Fruit fly (Drosophila melanogaster) Kc167 (cell line): ENCODE measurements around the gene CG10418.

Source experiments
- Myc ChIP-seq: fragments of >200 bp; optimal IDR thresholded peaks from 2 replicates; lab custom pipeline; 2017; ENCODE audit warnings: missing external identifiers
- Sin3A ChIP-seq: fragments of >200 bp; optimal IDR thresholded peaks from 2 replicates; lab custom pipeline; 2018; ENCODE audit warnings: missing external identifiers
- h ChIP-seq: fragments of >200 bp; optimal IDR thresholded peaks from 3 replicates; lab custom pipeline; 2018; ENCODE audit warnings: missing external identifiers
- insv ChIP-seq: fragments of >200 bp; optimal IDR thresholded peaks from 3 replicates; lab custom pipeline; 2018; ENCODE audit warnings: missing external identifiers
- psq ChIP-seq: fragments of >200 bp; optimal IDR thresholded peaks from 2 replicates; lab custom pipeline; 2017; ENCODE audit warnings: missing external identifiers
- ttk ChIP-seq: sonication (Bioruptor generic); optimal IDR thresholded peaks from 2 replicates; lab custom pipeline; 2017; ENCODE audit warnings: missing external identifiers

CG10418 gene

dm6 chr3L:12336339-12336738, at the start of gene CG10418:
Gene CG10418 (plus strand): TSS chr3L:12336676.
- TF ChIP-seq insv (lab: Kevin White, UChicago) (no peak), ttk (no peak), psq (lab: Kevin White, UChicago) (no peak), Sin3A (lab: Kevin White, UChicago) (no peak), h (no peak), Myc (no peak)

DNA sequence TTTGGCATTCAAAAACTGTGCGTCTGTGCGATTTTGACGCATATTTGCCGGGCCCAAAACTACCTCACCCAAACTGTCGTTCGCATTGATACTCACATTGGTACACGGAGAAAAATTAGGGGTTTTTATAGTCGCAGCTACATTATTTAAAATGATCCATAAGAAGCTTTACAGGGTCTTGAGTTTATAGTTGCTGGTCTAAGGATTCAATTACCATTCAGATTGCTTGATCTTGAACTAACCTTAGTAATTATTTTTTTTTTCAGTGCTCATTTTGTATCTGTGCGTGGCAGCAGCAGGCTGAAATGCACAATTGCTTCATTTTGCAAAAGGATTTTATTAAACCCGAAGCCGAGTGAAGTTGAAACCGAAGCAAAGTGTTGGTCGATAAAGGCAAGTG, 49.1 kb upstream of the CG10418 start:
- no peak for TF ChIP-seq insv (lab: Kevin White, UChicago)
- no peak for TF ChIP-seq ttk
- no peak for TF ChIP-seq psq (lab: Kevin White, UChicago)
- TF ChIP-seq h, result no peak
- no peak for TF ChIP-seq Myc
- TF ChIP-seq Sin3A (lab: Kevin White, UChicago), result no peak

dm6 chr3L:12289664-12290063, 46.8 kb upstream of the CG10418 start:
- TF ChIP-seq insv (lab: Kevin White, UChicago), result no peak
- TF ChIP-seq Sin3A (lab: Kevin White, UChicago), result no peak
- TF ChIP-seq ttk, result no peak
- TF ChIP-seq psq (lab: Kevin White, UChicago), result no peak
- TF ChIP-seq h, result no peak
- no peak for TF ChIP-seq Myc

dm6 chr3L:12290556-12290955, 45.9 kb upstream of the CG10418 start:
- TF ChIP-seq Myc (no peak), insv (lab: Kevin White, UChicago) (no peak), ttk (no peak), psq (lab: Kevin White, UChicago) (no peak), Sin3A (lab: Kevin White, UChicago) (no peak), h (no peak)

DNA sequence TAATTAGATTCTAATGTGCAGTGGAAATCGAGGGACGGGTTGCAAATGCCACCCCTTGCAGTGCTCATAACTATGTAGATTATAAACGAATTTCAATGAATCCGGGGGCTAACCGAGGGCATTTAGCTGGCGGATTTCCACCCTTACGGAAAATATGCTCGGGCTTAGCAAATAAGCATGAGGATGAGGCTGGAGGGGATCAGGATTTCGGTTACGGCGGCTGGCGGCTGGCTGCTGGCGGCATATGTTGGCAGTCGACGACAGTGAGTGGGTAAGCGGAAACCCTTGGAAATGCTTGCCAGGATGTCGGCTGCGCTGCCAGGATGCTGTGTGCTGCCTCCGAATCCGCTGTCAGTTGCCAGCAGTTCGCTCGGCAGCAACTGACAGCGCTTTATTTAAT, 41.9 kb upstream of the CG10418 start:
- TF ChIP-seq h (no peak), ttk (no peak), insv (lab: Kevin White, UChicago) (no peak), Sin3A (lab: Kevin White, UChicago) (no peak), psq (lab: Kevin White, UChicago) (no peak), Myc (no peak)

dm6 chr3L:12296073-12296527, 40.4 kb upstream of the CG10418 start, which contains the start of gene CG4328:
Gene CG4328 (minus strand): TSS chr3L:12296123.
- TF ChIP-seq ttk, result no peak
- no peak for TF ChIP-seq insv (lab: Kevin White, UChicago)
- TF ChIP-seq h, result no peak
- TF ChIP-seq psq (lab: Kevin White, UChicago), result no peak
- no peak for TF ChIP-seq Myc
- TF ChIP-seq Sin3A (lab: Kevin White, UChicago), result no peak

- TF ChIP-seq Myc (no peak), h (no peak), Sin3A (lab: Kevin White, UChicago) (no peak), psq (lab: Kevin White, UChicago) (no peak), ttk (no peak), insv (lab: Kevin White, UChicago) (no peak)
Observed at dm6 chr3L:12298092-12298491, 38.4 kb upstream of the CG10418 start.

dm6 chr3L:12305896-12306295, 30.6 kb upstream of the CG10418 start:
- TF ChIP-seq h (no peak), ttk (no peak), psq (lab: Kevin White, UChicago) (no peak), insv (lab: Kevin White, UChicago) (no peak), Sin3A (lab: Kevin White, UChicago) (no peak), Myc (no peak)

- TF ChIP-seq Sin3A (lab: Kevin White, UChicago), result no peak
- TF ChIP-seq psq (lab: Kevin White, UChicago), result no peak
- no peak for TF ChIP-seq ttk
- no peak for TF ChIP-seq insv (lab: Kevin White, UChicago)
Observed at dm6 chr3L:12310505-12310904, 26.0 kb upstream of the CG10418 start, which contains the start of gene CG44355. Gene CG44355 (plus strand): TSS chr3L:12310805.

dm6 chr3L:12313280-12313679, 23.2 kb upstream of the CG10418 start:
- no peak for TF ChIP-seq Sin3A (lab: Kevin White, UChicago)
- no peak for TF ChIP-seq h
- TF ChIP-seq ttk, result no peak
- no peak for TF ChIP-seq psq (lab: Kevin White, UChicago)
- TF ChIP-seq Myc, result no peak
- no peak for TF ChIP-seq insv (lab: Kevin White, UChicago)

DNA sequence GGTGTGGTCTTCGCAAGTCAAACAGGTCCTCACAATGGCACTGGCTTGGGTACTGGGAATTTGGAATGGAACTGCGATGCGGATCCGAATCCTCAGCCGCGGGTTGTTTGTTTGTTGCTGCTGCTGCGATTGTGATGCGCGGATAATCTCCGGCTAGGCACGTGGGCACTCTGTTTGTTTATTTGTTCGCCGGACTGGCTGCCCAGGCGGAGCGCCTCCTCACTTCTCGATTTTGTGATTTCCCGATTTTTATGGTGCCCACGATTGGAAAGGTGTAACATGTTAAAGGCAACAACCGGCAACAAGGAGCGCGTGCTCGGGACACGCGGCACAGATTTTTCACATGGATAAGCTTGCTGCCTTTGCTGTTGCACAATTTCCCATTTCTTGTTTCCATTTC, 16.7 kb upstream of the CG10418 start:
- TF ChIP-seq Sin3A (lab: Kevin White, UChicago) (no peak), ttk (no peak), psq (lab: Kevin White, UChicago) (no peak), h (no peak), insv (lab: Kevin White, UChicago) (no peak), Myc (no peak)

DNA sequence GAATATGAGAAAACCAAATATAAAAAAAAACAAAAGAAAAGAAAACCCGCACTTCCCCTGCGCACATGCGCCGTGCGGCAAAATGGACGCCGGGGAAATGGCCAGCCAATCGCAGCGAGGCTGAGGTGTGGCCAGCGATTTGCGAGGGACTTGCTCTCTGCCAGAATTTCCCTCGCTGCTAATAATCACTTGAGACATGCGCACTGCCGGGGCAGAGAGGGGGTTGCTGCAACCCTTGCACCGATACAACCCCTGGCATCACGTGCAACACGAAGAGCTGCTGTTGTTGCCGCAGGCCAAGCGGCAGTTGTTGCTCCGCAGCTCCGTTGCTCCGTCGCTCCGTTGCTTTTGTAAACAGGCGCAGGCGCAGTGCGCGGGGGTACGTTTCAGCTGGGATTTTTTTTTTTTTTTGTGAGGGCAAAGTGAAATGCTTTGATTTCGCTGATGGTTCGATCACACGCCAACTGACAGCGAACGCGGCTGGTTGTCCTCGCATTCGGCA, 7.6 kb upstream of the CG10418 start, which contains the start of gene Lmx1a:
Lmx1a (plus strand) TSS at position 452 of the 502 bp plus-strand sequence.
- TF ChIP-seq insv (lab: Kevin White, UChicago) (no peak), Myc (no peak), h (no peak), ttk (no peak), psq (lab: Kevin White, UChicago) (no peak), Sin3A (lab: Kevin White, UChicago) (no peak)

DNA sequence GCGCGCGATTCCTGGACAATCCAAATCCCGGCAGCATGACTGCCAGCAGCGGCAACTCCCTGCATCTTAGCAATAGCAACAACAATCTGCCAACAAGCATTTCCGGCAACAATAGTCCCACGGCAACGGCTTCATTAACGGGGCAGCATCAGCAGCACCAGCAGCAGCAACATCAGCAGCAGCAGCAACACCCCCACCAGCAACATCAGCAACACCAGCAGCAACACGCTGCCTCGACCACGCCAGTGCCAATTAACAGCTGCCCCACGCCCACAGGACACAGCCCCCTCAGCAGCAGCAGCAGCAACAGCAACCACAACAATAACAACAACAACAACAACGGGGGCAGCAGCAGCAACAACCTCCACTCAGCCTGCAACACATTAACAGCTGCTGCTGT, 6.9 kb upstream of the CG10418 start:
- no peak for TF ChIP-seq ttk
- no peak for TF ChIP-seq h
- TF ChIP-seq Sin3A (lab: Kevin White, UChicago), result no peak
- no peak for TF ChIP-seq insv (lab: Kevin White, UChicago)
- TF ChIP-seq Myc, result no peak
- TF ChIP-seq psq (lab: Kevin White, UChicago), result no peak
